Worm (Caenorhabditis elegans) whole organism, mixed stage, embryonic: ENCODE results near the gene csn-3.

Experiments used
- M03D4.4 ChIP-seq: sonication (generic microtip); optimal IDR thresholded peaks from 2 replicates; lab custom pipeline; 2017; ENCODE audit warnings: mild to moderate bottlenecking, missing genetic modification characterization, missing compliant biosample characterization
- bed-3 ChIP-seq: fragments of 200-800 bp; sonication (Bioruptor generic); optimal IDR thresholded peaks from 3 replicates; lab custom pipeline; 2018; ENCODE audit warnings: mild to moderate bottlenecking, missing genetic modification characterization, moderate library complexity, missing compliant biosample characterization
- blmp-1 ChIP-seq: fragments of 150-350 bp; optimal IDR thresholded peaks from 2 replicates; lab custom pipeline; 2014; ENCODE audit warnings: missing biosample characterization, missing genetic modification characterization
- ceh-39 ChIP-seq: fragments of 150-350 bp; optimal IDR thresholded peaks from 2 replicates; lab custom pipeline; 2014; ENCODE audit warnings: missing biosample characterization, missing genetic modification characterization
- ceh-43 ChIP-seq: fragments of 200-800 bp; sonication (Bioruptor generic); optimal IDR thresholded peaks from 2 replicates; lab custom pipeline; 2018; ENCODE audit warnings: mild to moderate bottlenecking, missing genetic modification characterization, moderate library complexity, missing compliant biosample characterization
- ceh-83 ChIP-seq: fragments of 200-800 bp; sonication (Bioruptor generic); optimal IDR thresholded peaks from 2 replicates; lab custom pipeline; 2018; ENCODE audit warnings: mild to moderate bottlenecking, missing genetic modification characterization, missing compliant biosample characterization
- ces-1 ChIP-seq: fragments of 150-350 bp; optimal IDR thresholded peaks from 2 replicates; lab custom pipeline; 2014; ENCODE audit warnings: missing biosample characterization, missing genetic modification reagents, missing genetic modification characterization
- cnd-1 ChIP-seq: fragments of 200-800 bp; sonication (Bioruptor generic); optimal IDR thresholded peaks from 2 replicates; lab custom pipeline; 2018; ENCODE audit warnings: mild to moderate bottlenecking, missing genetic modification characterization, missing compliant biosample characterization
- drap-1 ChIP-seq: fragments of 200-800 bp; sonication (Bioruptor generic); optimal IDR thresholded peaks from 3 replicates; lab custom pipeline; 2018; ENCODE audit warnings: mild to moderate bottlenecking, missing genetic modification characterization, missing compliant biosample characterization
- elt-1 ChIP-seq: sonication (generic microtip); optimal IDR thresholded peaks from 2 replicates; lab custom pipeline; 2017; ENCODE audit warnings: missing genetic modification characterization, mild to moderate bottlenecking, missing compliant biosample characterization, antibody characterized with exemption, moderate library complexity, borderline replicate concordance; ENCODE audit not compliant: insufficient read depth
- elt-3 ChIP-seq: fragments of 150-350 bp; optimal IDR thresholded peaks from 2 replicates; lab custom pipeline; 2014; ENCODE audit warnings: missing biosample characterization, missing genetic modification characterization
- flh-1 ChIP-seq: fragments of 200-800 bp; sonication (Bioruptor generic); optimal IDR thresholded peaks from 2 replicates; lab custom pipeline; 2018; ENCODE audit warnings: mild to moderate bottlenecking, missing genetic modification characterization, moderate library complexity, missing compliant biosample characterization
- ham-2 ChIP-seq: fragments of 200-800 bp; sonication (Bioruptor generic); optimal IDR thresholded peaks from 2 replicates; lab custom pipeline; 2018; ENCODE audit warnings: mild to moderate bottlenecking, missing genetic modification characterization, missing compliant biosample characterization
- hlh-1 ChIP-seq: fragments of 150-350 bp; optimal IDR thresholded peaks from 2 replicates; lab custom pipeline; 2014; ENCODE audit warnings: missing biosample characterization, missing genetic modification reagents, missing genetic modification characterization
- lin-13 ChIP-seq: fragments of 150-350 bp; optimal IDR thresholded peaks from 2 replicates; lab custom pipeline; 2014; ENCODE audit warnings: missing biosample characterization, missing genetic modification characterization
- lin-32 ChIP-seq: fragments of 200-800 bp; sonication (Bioruptor generic); optimal IDR thresholded peaks from 2 replicates; lab custom pipeline; 2018; ENCODE audit warnings: mild to moderate bottlenecking, missing genetic modification characterization, missing compliant biosample characterization
- lsy-2 ChIP-seq: fragments of 150-350 bp; optimal IDR thresholded peaks from 2 replicates; lab custom pipeline; 2014; ENCODE audit warnings: missing biosample characterization, missing genetic modification characterization
- mab-5 ChIP-seq: fragments of 150-350 bp; optimal IDR thresholded peaks from 2 replicates; lab custom pipeline; 2014; ENCODE audit warnings: missing biosample characterization, missing genetic modification characterization
- mep-1 ChIP-seq: fragments of 150-350 bp; optimal IDR thresholded peaks from 2 replicates; lab custom pipeline; 2017; ENCODE audit warnings: missing biosample characterization, missing genetic modification reagents, missing genetic modification characterization, inconsistent platforms
- mls-2 ChIP-seq: sonication (generic microtip); optimal IDR thresholded peaks from 2 replicates; lab custom pipeline; 2016; ENCODE audit warnings: mild to moderate bottlenecking, missing genetic modification characterization, moderate library complexity, missing compliant biosample characterization
- nhr-12 ChIP-seq: fragments of 150-350 bp; optimal IDR thresholded peaks from 2 replicates; lab custom pipeline; 2014; ENCODE audit warnings: missing biosample characterization, missing genetic modification characterization
- nhr-2 ChIP-seq: fragments of 150-350 bp; optimal IDR thresholded peaks from 2 replicates; lab custom pipeline; 2014; ENCODE audit warnings: missing biosample characterization, missing genetic modification characterization
- nhr-237 ChIP-seq: fragments of 150-350 bp; optimal IDR thresholded peaks from 2 replicates; lab custom pipeline; 2014; ENCODE audit warnings: missing biosample characterization, missing genetic modification characterization
- nhr-28 ChIP-seq: fragments of 150-350 bp; optimal IDR thresholded peaks from 2 replicates; lab custom pipeline; 2014; ENCODE audit warnings: missing biosample characterization, missing genetic modification characterization
- nhr-76 ChIP-seq: sonication (generic microtip); optimal IDR thresholded peaks from 2 replicates; lab custom pipeline; 2017; ENCODE audit warnings: missing biosample characterization, missing genetic modification characterization
- pha-4 ChIP-seq: fragments of 150-350 bp; optimal IDR thresholded peaks from 2 replicates; lab custom pipeline; 2018; ENCODE audit warnings: missing biosample characterization, missing genetic modification reagents, missing genetic modification characterization
- sem-2 ChIP-seq: fragments of 200-800 bp; sonication (Bioruptor generic); optimal IDR thresholded peaks from 2 replicates; lab custom pipeline; 2018; ENCODE audit warnings: mild to moderate bottlenecking, missing genetic modification characterization, missing compliant biosample characterization
- snpc-4 ChIP-seq: fragments of 150-350 bp; optimal IDR thresholded peaks from 2 replicates; lab custom pipeline; 2014; ENCODE audit warnings: missing biosample characterization, missing genetic modification characterization
- sptf-1 ChIP-seq: sonication (generic microtip); optimal IDR thresholded peaks from 2 replicates; lab custom pipeline; 2017; ENCODE audit warnings: mild to moderate bottlenecking, missing genetic modification characterization, moderate library complexity, missing compliant biosample characterization
- tbx-8 ChIP-seq: fragments of 200-800 bp; sonication (Bioruptor generic); optimal IDR thresholded peaks from 2 replicates; lab custom pipeline; 2018; ENCODE audit warnings: mild to moderate bottlenecking, missing genetic modification characterization, moderate library complexity, missing compliant biosample characterization
- unc-120 ChIP-seq: sonication (generic microtip); optimal IDR thresholded peaks from 2 replicates; lab custom pipeline; 2017; ENCODE audit warnings: missing genetic modification characterization, missing compliant biosample characterization; ENCODE audit not compliant: poor library complexity, severe bottlenecking
- unc-39 ChIP-seq: fragments of 150-350 bp; optimal IDR thresholded peaks from 2 replicates; lab custom pipeline; 2014; ENCODE audit warnings: missing biosample characterization, missing genetic modification characterization
- unc-62 ChIP-seq: fragments of 150-350 bp; optimal IDR thresholded peaks from 2 replicates; lab custom pipeline; 2014; ENCODE audit warnings: missing biosample characterization, missing genetic modification reagents, missing genetic modification characterization
- zip-8 ChIP-seq: fragments of 150-350 bp; optimal IDR thresholded peaks from 2 replicates; lab custom pipeline; 2014; ENCODE audit warnings: missing biosample characterization, missing genetic modification characterization
- ztf-11 ChIP-seq: fragments of 150-350 bp; optimal IDR thresholded peaks from 2 replicates; lab custom pipeline; 2014; ENCODE audit warnings: missing biosample characterization, missing genetic modification characterization

The csn-3 gene

DNA sequence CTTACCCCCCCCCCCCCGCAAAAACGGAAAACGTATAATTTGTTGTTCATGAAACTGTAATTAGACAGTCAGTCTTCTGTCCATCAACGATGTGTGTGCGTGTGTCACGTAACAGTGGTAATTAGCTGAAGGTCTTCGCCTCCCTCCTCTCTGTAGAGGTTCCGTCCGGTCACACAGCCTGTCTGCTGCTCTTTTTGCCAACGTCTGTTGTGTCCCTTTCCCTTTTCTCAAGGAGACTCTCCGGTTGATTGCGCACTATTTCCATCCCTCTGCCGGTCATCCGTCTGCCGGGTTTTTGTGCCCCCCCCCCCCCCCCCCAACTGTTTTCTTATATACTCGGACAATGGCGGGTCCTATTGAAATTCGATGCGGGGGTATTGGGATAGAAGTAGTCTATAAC, 18.8 kb upstream of the csn-3 start:
- TF ChIP-seq pha-4 (tag; lab: Kevin White, UChicago) (no peak), zip-8 (tag; lab: Kevin White, UChicago) (no peak), mab-5 (no peak), nhr-237 (tag; lab: Kevin White, UChicago) (no peak), flh-1 (GFP tag; lab: Kevin White, UChicago) (peak; percentile 15), hlh-1 (tag; lab: Kevin White, UChicago) (no peak), ceh-43 (peak; percentile 81), lin-32 (GFP tag; lab: Kevin White, UChicago) (peak; percentile 59), ceh-39 (no peak), ces-1 (GFP tag; lab: Kevin White, UChicago) (no peak), ceh-83 (GFP tag; lab: Kevin White, UChicago) (no peak), nhr-12 (tag; lab: Kevin White, UChicago) (no peak), sptf-1 (tag; lab: Kevin White, UChicago) (peak; percentile 86), blmp-1 (tag; lab: Kevin White, UChicago) (no peak), nhr-28 (tag; lab: Kevin White, UChicago) (no peak), cnd-1 (tag; lab: Kevin White, UChicago) (peak; percentile 90), unc-62 (GFP tag; lab: Kevin White, UChicago) (peak; percentile 65), ham-2 (peak; percentile 29), nhr-76 (tag; lab: Kevin White, UChicago) (no peak), elt-3 (tag; lab: Kevin White, UChicago) (no peak), snpc-4 (tag; lab: Kevin White, UChicago) (no peak), tbx-8 (GFP tag; lab: Kevin White, UChicago) (peak; percentile 6), sem-2 (GFP tag; lab: Kevin White, UChicago) (no peak), drap-1 (GFP tag; lab: Kevin White, UChicago) (peak; percentile 46), M03D4.4 (tag; lab: Kevin White, UChicago) (peak; percentile 14), unc-39 (tag; lab: Kevin White, UChicago) (no peak), ztf-11 (tag; lab: Kevin White, UChicago) (peak; percentile 56), nhr-2 (tag; lab: Kevin White, UChicago) (peak; percentile 99), mep-1 (tag; lab: Kevin White, UChicago) (no peak), unc-120 (tag; lab: Kevin White, UChicago) (no peak), bed-3 (GFP tag; lab: Kevin White, UChicago) (no peak), elt-1 (no peak), lin-13 (peak; percentile 27), lsy-2 (tag; lab: Kevin White, UChicago) (no peak), mls-2 (tag; lab: Kevin White, UChicago) (peak; percentile 89)
- TF ChIP-seq, all 35 proteins: peak for 14

DNA sequence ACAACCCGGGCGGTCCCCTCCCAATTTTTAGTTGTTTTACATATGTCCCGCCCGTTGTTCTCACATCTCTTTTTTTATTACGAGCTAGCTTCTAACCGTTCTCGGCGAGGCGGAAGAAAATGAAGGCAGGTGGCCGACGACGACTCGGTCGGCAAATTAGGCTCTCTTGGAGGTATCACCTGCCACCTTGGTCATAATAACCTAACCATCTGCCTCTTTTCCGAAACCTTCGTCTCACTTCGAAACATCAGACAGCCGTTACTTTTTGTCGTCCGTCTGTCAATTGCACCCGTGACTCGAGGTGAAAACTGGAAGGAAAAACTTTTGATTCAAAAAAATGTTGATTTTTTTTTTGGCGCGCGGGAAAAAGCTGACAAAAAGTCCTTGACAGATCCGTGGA, 17.1 kb upstream of the csn-3 start:
- TF ChIP-seq elt-1 (no peak), pha-4 (tag; lab: Kevin White, UChicago) (no peak), ces-1 (GFP tag; lab: Kevin White, UChicago) (no peak), lsy-2 (tag; lab: Kevin White, UChicago) (no peak), mep-1 (tag; lab: Kevin White, UChicago) (no peak), M03D4.4 (tag; lab: Kevin White, UChicago) (no peak), lin-32 (GFP tag; lab: Kevin White, UChicago) (peak; percentile 69), cnd-1 (tag; lab: Kevin White, UChicago) (peak; percentile 38), hlh-1 (tag; lab: Kevin White, UChicago) (peak; percentile 16), sem-2 (GFP tag; lab: Kevin White, UChicago) (no peak), snpc-4 (tag; lab: Kevin White, UChicago) (no peak), ztf-11 (tag; lab: Kevin White, UChicago) (peak; percentile 52), nhr-2 (tag; lab: Kevin White, UChicago) (peak; percentile 78), unc-39 (tag; lab: Kevin White, UChicago) (no peak), unc-62 (GFP tag; lab: Kevin White, UChicago) (peak; percentile 16)

DNA sequence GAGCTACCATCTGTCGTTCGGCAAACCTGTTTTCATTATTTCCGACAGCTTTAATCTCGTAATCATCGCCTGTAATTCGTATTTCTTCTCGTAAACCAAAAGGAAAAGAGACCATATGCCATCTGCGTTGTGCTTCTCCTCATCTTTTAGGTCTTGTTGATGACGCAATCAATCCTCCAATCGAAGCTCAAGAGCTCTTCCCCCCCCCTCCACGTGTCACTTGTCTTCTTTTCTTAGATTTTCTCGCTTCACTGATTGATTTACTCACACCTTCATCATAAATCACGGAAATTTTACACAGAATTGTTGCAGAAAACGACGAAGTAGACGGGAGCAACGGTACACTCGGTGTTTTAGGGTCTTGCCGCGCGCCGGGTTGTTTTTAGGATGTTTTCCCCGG, 15.8 kb upstream of the csn-3 start, which contains the start of gene tcl-2:
TSS of gene tcl-2 (plus strand) at position 388 of the 400 bp plus-strand sequence.
- TF ChIP-seq hlh-1 (tag; lab: Kevin White, UChicago) (no peak), lin-13 (no peak), zip-8 (tag; lab: Kevin White, UChicago) (peak; percentile 89), pha-4 (tag; lab: Kevin White, UChicago) (no peak), bed-3 (GFP tag; lab: Kevin White, UChicago) (no peak), unc-62 (GFP tag; lab: Kevin White, UChicago) (peak; percentile 67), unc-39 (tag; lab: Kevin White, UChicago) (no peak), nhr-2 (tag; lab: Kevin White, UChicago) (no peak), ham-2 (no peak), mab-5 (no peak), ztf-11 (tag; lab: Kevin White, UChicago) (peak; percentile 26), drap-1 (GFP tag; lab: Kevin White, UChicago) (no peak), sem-2 (GFP tag; lab: Kevin White, UChicago) (peak; percentile 22), M03D4.4 (tag; lab: Kevin White, UChicago) (no peak), cnd-1 (tag; lab: Kevin White, UChicago) (peak; percentile 49), snpc-4 (tag; lab: Kevin White, UChicago) (no peak), mep-1 (tag; lab: Kevin White, UChicago) (no peak), unc-120 (tag; lab: Kevin White, UChicago) (no peak), mls-2 (tag; lab: Kevin White, UChicago) (no peak), lsy-2 (tag; lab: Kevin White, UChicago) (no peak), ceh-39 (no peak), lin-32 (GFP tag; lab: Kevin White, UChicago) (peak; percentile 63), nhr-237 (tag; lab: Kevin White, UChicago) (no peak), ceh-83 (GFP tag; lab: Kevin White, UChicago) (no peak), blmp-1 (tag; lab: Kevin White, UChicago) (no peak), nhr-28 (tag; lab: Kevin White, UChicago) (no peak), nhr-12 (tag; lab: Kevin White, UChicago) (no peak)
